Fruit fly (Drosophila melanogaster): ENCODE measurements around the gene Ocrl.

DNA sequence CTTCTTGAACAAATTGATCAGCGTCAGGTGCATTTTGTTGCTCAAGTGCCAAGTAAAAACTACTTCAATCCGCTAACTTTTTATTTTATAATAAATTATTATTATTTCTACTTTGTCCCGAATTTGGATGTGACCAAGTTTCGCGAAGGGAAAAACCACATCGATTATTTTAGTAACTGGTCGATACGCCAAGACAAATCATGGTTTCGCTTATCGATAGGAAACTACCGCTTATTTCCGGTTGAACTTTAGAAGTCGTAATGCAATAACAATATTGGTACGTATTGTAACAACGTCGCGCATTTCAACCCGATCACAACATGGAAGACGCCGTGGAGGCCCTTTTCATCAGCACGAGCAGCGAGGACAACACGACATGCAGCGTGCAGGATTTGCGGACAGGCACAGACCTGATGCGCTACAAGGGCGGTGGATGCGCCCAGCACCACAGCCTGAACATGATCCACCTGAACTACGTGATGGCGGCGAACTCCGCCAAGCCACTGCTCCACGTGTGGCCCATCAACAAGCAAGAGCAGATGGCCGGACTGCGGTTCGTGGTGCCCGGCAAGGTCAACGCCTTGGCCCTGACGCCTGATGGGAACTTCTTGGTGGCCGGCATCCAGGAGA lies 45.6 kb upstream of the Ocrl start, which contains the start of the genes CG14817 and CG14805:
- TF ChIP-seq CG9948 (tag; optimal IDR thresholded peaks at IDR 0.05): no peak
- peak; percentile 8; the same call in 1 of the 2 replicates for TF ChIP-seq Ets98B (GFP tag; IDR thresholded peaks at IDR 0.05)
- no peak for TF ChIP-seq CG13204 (GFP tag; optimal IDR thresholded peaks at IDR 0.05)
- TF ChIP-seq EcR (GFP tag; optimal IDR thresholded peaks at IDR 0.05): peak; percentile 62
- TF ChIP-seq CG8301 (tag; optimal IDR thresholded peaks at IDR 0.05): no peak
- TF ChIP-seq Pif1A (GFP tag; optimal IDR thresholded peaks at IDR 0.05): no peak
- no peak for TF ChIP-seq D1 (tag; optimal IDR thresholded peaks at IDR 0.05)
- TF ChIP-seq CG12605 (GFP tag; IDR thresholded peaks at IDR 0.05): no peak
- peak; percentile 34 for TF ChIP-seq CG15710 (tag; optimal IDR thresholded peaks at IDR 0.05)
- TF ChIP-seq CG17806 (tag; optimal IDR thresholded peaks at IDR 0.05): peak; percentile 4
- peak; percentile 82 for TF ChIP-seq Snoo (tag; optimal IDR thresholded peaks at IDR 0.05)
- no peak for TF ChIP-seq CG32121 (GFP tag; IDR thresholded peaks at IDR 0.05)
